Worm (Caenorhabditis elegans) whole organism, L2 larva: ENCODE results near the gene his-37.

Experiments used
- C34F6.9 ChIP-seq: fragments of 150-350 bp; optimal IDR thresholded peaks from 2 replicates; lab custom pipeline; 2014; ENCODE audit warnings: missing biosample characterization, missing genetic modification characterization
- F13H6.1 ChIP-seq: sonication (generic microtip); optimal IDR thresholded peaks from 2 replicates; lab custom pipeline; 2016; ENCODE audit warnings: missing genetic modification characterization, missing compliant biosample characterization
- R02D3.7 ChIP-seq: fragments of 150-350 bp; optimal IDR thresholded peaks from 2 replicates; lab custom pipeline; 2014; ENCODE audit warnings: missing biosample characterization, missing genetic modification characterization
- Y55F3AM.14 ChIP-seq: fragments of 200-800 bp; sonication (Bioruptor generic); optimal IDR thresholded peaks from 2 replicates; lab custom pipeline; 2018; ENCODE audit warnings: mild to moderate bottlenecking, missing genetic modification characterization, missing compliant biosample characterization
- ZK546.5 ChIP-seq: sonication (generic microtip); optimal IDR thresholded peaks from 2 replicates; lab custom pipeline; 2017; ENCODE audit warnings: missing biosample characterization, missing genetic modification characterization
- alr-1 ChIP-seq: fragments of 150-350 bp; optimal IDR thresholded peaks from 2 replicates; lab custom pipeline; 2014; ENCODE audit warnings: missing biosample characterization, missing genetic modification characterization
- aly-2 ChIP-seq: fragments of 150-350 bp; optimal IDR thresholded peaks from 2 replicates; lab custom pipeline; 2014; ENCODE audit warnings: missing biosample characterization, missing genetic modification characterization
- ama-1 ChIP-seq: fragments of 150-350 bp; optimal IDR thresholded peaks from 2 replicates; lab custom pipeline; 2018; ENCODE audit warnings: inconsistent platforms
- blmp-1 ChIP-seq: sonication (generic microtip); optimal IDR thresholded peaks from 2 replicates; lab custom pipeline; 2017; ENCODE audit warnings: missing genetic modification characterization, mild to moderate bottlenecking, missing compliant biosample characterization, antibody characterized with exemption, moderate library complexity; ENCODE audit not compliant: insufficient read depth
- ceh-16 ChIP-seq: fragments of 150-350 bp; optimal IDR thresholded peaks from 2 replicates; lab custom pipeline; 2014; ENCODE audit warnings: missing biosample characterization, missing genetic modification characterization
- ceh-82 ChIP-seq: fragments of 150-350 bp; optimal IDR thresholded peaks from 2 replicates; lab custom pipeline; 2014; ENCODE audit warnings: missing biosample characterization, missing genetic modification characterization
- crh-2 ChIP-seq: sonication (generic microtip); optimal IDR thresholded peaks from 2 replicates; lab custom pipeline; 2017; ENCODE audit warnings: missing biosample characterization, missing genetic modification characterization
- dmd-4 ChIP-seq: sonication (generic microtip); optimal IDR thresholded peaks from 2 replicates; lab custom pipeline; 2017; ENCODE audit warnings: missing biosample characterization, missing genetic modification characterization
- egl-27 ChIP-seq: sonication (generic microtip); optimal IDR thresholded peaks from 3 replicates; lab custom pipeline; 2017; ENCODE audit warnings: missing biosample characterization, missing genetic modification reagents, missing genetic modification characterization
- elt-1 ChIP-seq: fragments of 150-350 bp; optimal IDR thresholded peaks from 2 replicates; lab custom pipeline; 2014; ENCODE audit warnings: missing biosample characterization, missing genetic modification characterization
- elt-3 ChIP-seq: sonication (generic microtip); optimal IDR thresholded peaks from 2 replicates; lab custom pipeline; 2017; ENCODE audit warnings: missing biosample characterization, missing genetic modification characterization
- fos-1 ChIP-seq: fragments of 150-350 bp; optimal IDR thresholded peaks from 2 replicates; lab custom pipeline; 2014; ENCODE audit warnings: missing biosample characterization, missing genetic modification characterization
- gmeb-1 ChIP-seq: fragments of 150-350 bp; optimal IDR thresholded peaks from 2 replicates; lab custom pipeline; 2014; ENCODE audit warnings: missing biosample characterization, missing genetic modification characterization
- lin-11 ChIP-seq: fragments of 150-350 bp; sonication (generic microtip); optimal IDR thresholded peaks from 2 replicates; lab custom pipeline; 2014; ENCODE audit warnings: missing biosample characterization, missing genetic modification characterization, inconsistent platforms, mixed read lengths
- lin-13 ChIP-seq: fragments of 150-350 bp; optimal IDR thresholded peaks from 2 replicates; lab custom pipeline; 2014; ENCODE audit warnings: missing biosample characterization, missing genetic modification reagents, missing genetic modification characterization
- lin-39 ChIP-seq: fragments of 150-350 bp; optimal IDR thresholded peaks from 2 replicates; lab custom pipeline; 2014; ENCODE audit warnings: missing biosample characterization, missing genetic modification reagents, missing genetic modification characterization
- lsy-2 ChIP-seq, 2 experiments: fragments of 150-350 bp in 1 of 2; sonication (generic microtip) in 1 of 2; optimal IDR thresholded peaks; 2 replicates each; lab custom pipeline; 2014 to 2017; ENCODE audit warnings: missing biosample characterization in 2 of 2, missing genetic modification characterization in 2 of 2
- mbf-1 ChIP-seq: sonication (generic microtip); optimal IDR thresholded peaks from 2 replicates; lab custom pipeline; 2017; ENCODE audit warnings: missing biosample characterization, missing genetic modification characterization
- nhr-10 ChIP-seq: sonication (generic microtip); optimal IDR thresholded peaks from 2 replicates; lab custom pipeline; 2017; ENCODE audit warnings: missing biosample characterization, missing genetic modification characterization
- nhr-11 ChIP-seq: fragments of 150-350 bp; optimal IDR thresholded peaks from 2 replicates; lab custom pipeline; 2014; ENCODE audit warnings: missing biosample characterization, missing genetic modification characterization
- nhr-12 ChIP-seq: fragments of 150-350 bp; optimal IDR thresholded peaks from 2 replicates; lab custom pipeline; 2014; ENCODE audit warnings: missing biosample characterization, missing genetic modification characterization
- nhr-129 ChIP-seq: fragments of 150-350 bp; optimal IDR thresholded peaks from 2 replicates; lab custom pipeline; 2014; ENCODE audit warnings: missing biosample characterization, missing genetic modification characterization
- nhr-21 ChIP-seq: fragments of 150-350 bp; optimal IDR thresholded peaks from 2 replicates; lab custom pipeline; 2014; ENCODE audit warnings: missing biosample characterization, missing genetic modification characterization
- nhr-23 ChIP-seq: fragments of 150-350 bp; optimal IDR thresholded peaks from 2 replicates; lab custom pipeline; 2014; ENCODE audit warnings: missing biosample characterization, missing genetic modification reagents, missing genetic modification characterization
- nhr-237 ChIP-seq: fragments of 150-350 bp; optimal IDR thresholded peaks from 2 replicates; lab custom pipeline; 2014; ENCODE audit warnings: missing biosample characterization, missing genetic modification characterization
- nhr-25 ChIP-seq: fragments of 150-350 bp; sonication (generic microtip); optimal IDR thresholded peaks from 3 replicates; lab custom pipeline; 2014; ENCODE audit warnings: missing biosample characterization, missing genetic modification characterization
- nhr-6 ChIP-seq: fragments of 150-350 bp; optimal IDR thresholded peaks from 2 replicates; lab custom pipeline; 2014; ENCODE audit warnings: missing biosample characterization, missing genetic modification characterization
- nhr-77 ChIP-seq: fragments of 150-350 bp; optimal IDR thresholded peaks from 2 replicates; lab custom pipeline; 2014; ENCODE audit warnings: missing biosample characterization, missing genetic modification characterization
- peb-1 ChIP-seq: fragments of 150-350 bp; optimal IDR thresholded peaks from 2 replicates; lab custom pipeline; 2014; ENCODE audit warnings: missing biosample characterization, missing genetic modification characterization
- sem-4 ChIP-seq: fragments of 150-350 bp; optimal IDR thresholded peaks from 2 replicates; lab custom pipeline; 2014; ENCODE audit warnings: missing biosample characterization, missing genetic modification reagents, missing genetic modification characterization
- skn-1 ChIP-seq: sonication (generic microtip); optimal IDR thresholded peaks from 2 replicates; lab custom pipeline; 2017; ENCODE audit warnings: missing biosample characterization, missing genetic modification characterization
- sma-3 ChIP-seq: sonication (generic microtip); optimal IDR thresholded peaks from 2 replicates; lab custom pipeline; 2016; ENCODE audit warnings: missing genetic modification reagents, missing genetic modification characterization, missing compliant biosample characterization
- sma-9 ChIP-seq, 2 experiments: fragments of 150-350 bp in 1 of 2; sonication (generic microtip) in 1 of 2; optimal IDR thresholded peaks; 2 replicates each; lab custom pipeline; 2014 to 2016; ENCODE audit warnings: missing genetic modification characterization in 2 of 2, mild to moderate bottlenecking in 1 of 2, missing biosample characterization in 1 of 2, missing compliant biosample characterization in 1 of 2, missing genetic modification reagents in 1 of 2, moderate library complexity in 1 of 2
- snpc-4 ChIP-seq: fragments of 150-350 bp; optimal IDR thresholded peaks from 2 replicates; lab custom pipeline; 2014; ENCODE audit warnings: missing biosample characterization, missing genetic modification characterization
- unc-39 ChIP-seq: fragments of 150-350 bp; optimal IDR thresholded peaks from 2 replicates; lab custom pipeline; 2014; ENCODE audit warnings: missing biosample characterization, missing genetic modification characterization
- unc-55 ChIP-seq: fragments of 150-350 bp; sonication (generic microtip); optimal IDR thresholded peaks from 3 replicates; lab custom pipeline; 2014; ENCODE audit warnings: missing biosample characterization, missing genetic modification reagents, missing genetic modification characterization
- unc-62 ChIP-seq: fragments of 150-350 bp; optimal IDR thresholded peaks from 2 replicates; lab custom pipeline; 2014; ENCODE audit warnings: missing biosample characterization, missing genetic modification reagents, missing genetic modification characterization
- zag-1 ChIP-seq: fragments of 150-350 bp; optimal IDR thresholded peaks from 2 replicates; lab custom pipeline; 2014; ENCODE audit warnings: missing biosample characterization, missing genetic modification characterization
- ztf-1 ChIP-seq: fragments of 200-800 bp; sonication (Bioruptor generic); conservative IDR thresholded peaks from 2 replicates; pipeline ENCODE4 v1.3.6; 2022; ENCODE audit warnings: missing genetic modification characterization, missing compliant biosample characterization
- ztf-11 ChIP-seq: sonication (generic microtip); optimal IDR thresholded peaks from 2 replicates; lab custom pipeline; 2017; ENCODE audit warnings: missing biosample characterization, missing genetic modification characterization
- ztf-4 ChIP-seq: fragments of 150-350 bp; optimal IDR thresholded peaks from 2 replicates; lab custom pipeline; 2014; ENCODE audit warnings: missing biosample characterization, missing genetic modification characterization

his-37 gene

ce11 chrV:9499295-9499694 is 47.6 kb upstream of the his-37 start:
- TF ChIP-seq peb-1 (tag; lab: Kevin White, UChicago) (no peak), nhr-77 (tag; lab: Kevin White, UChicago) (no peak), nhr-21 (tag; lab: Kevin White, UChicago) (no peak), lin-39 (tag; lab: Kevin White, UChicago) (no peak), blmp-1 (peak; percentile 42), ZK546.5 (tag; lab: Kevin White, UChicago) (no peak)

- TF ChIP-seq nhr-6 (tag; lab: Kevin White, UChicago) (no peak), lin-11 (tag; lab: Kevin White, UChicago) (no peak), F13H6.1 (no peak), Y55F3AM.14 (GFP tag; lab: Kevin White, UChicago) (no peak), gmeb-1 (no peak), zag-1 (tag; lab: Kevin White, UChicago) (no peak), C34F6.9 (tag; lab: Kevin White, UChicago) (no peak)
- TF ChIP-seq, all 48 proteins: peak for 0
These were observed 46.0 kb upstream of the his-37 start, which contains the start of gene swt-5 for ce11 chrV:9500826-9501451. Gene swt-5 (plus strand): TSS chrV:9501401.

- no peak for TF ChIP-seq peb-1 (tag; lab: Kevin White, UChicago)
- TF ChIP-seq nhr-77 (tag; lab: Kevin White, UChicago), result no peak
- TF ChIP-seq ceh-16, result peak; percentile 48
- no peak for TF ChIP-seq ztf-11
- no peak for TF ChIP-seq unc-62
- TF ChIP-seq C34F6.9 (tag; lab: Kevin White, UChicago), result peak; percentile 53
- TF ChIP-seq nhr-129 (tag; lab: Kevin White, UChicago), result peak; percentile 76
- no peak for TF ChIP-seq aly-2
- TF ChIP-seq Y55F3AM.14 (GFP tag; lab: Kevin White, UChicago), result peak; percentile 60
- peak; percentile 54 to 56 for TF ChIP-seq lsy-2 (tag; optimal IDR thresholded peaks at IDR 0.05; lab: Kevin White, UChicago)
- no peak for TF ChIP-seq elt-3 (tag; lab: Kevin White, UChicago)
- TF ChIP-seq lin-13 (GFP tag; lab: Kevin White, UChicago), result peak; percentile 54
- TF ChIP-seq skn-1 (tag; lab: Kevin White, UChicago), result no peak
- TF ChIP-seq R02D3.7 (tag; lab: Kevin White, UChicago), result no peak
- TF ChIP-seq ceh-82 (tag; lab: Kevin White, UChicago), result no peak
- TF ChIP-seq nhr-25 (tag; lab: Kevin White, UChicago), result peak; percentile 54
- TF ChIP-seq blmp-1, result no peak
- peak; percentile 51 for TF ChIP-seq lin-11 (tag; lab: Kevin White, UChicago)
- no peak for TF ChIP-seq lin-39 (tag; lab: Kevin White, UChicago)
- peak; percentile 4 for TF ChIP-seq nhr-10 (tag; lab: Kevin White, UChicago)
- TF ChIP-seq unc-39, result no peak
- TF ChIP-seq nhr-23 (tag; lab: Kevin White, UChicago), result no peak
- TF ChIP-seq snpc-4, result peak; percentile 95
- TF ChIP-seq ZK546.5 (tag; lab: Kevin White, UChicago), result no peak
- TF ChIP-seq dmd-4, result no peak
- peak; percentile 34 for TF ChIP-seq sem-4 (tag; lab: Kevin White, UChicago)
- no peak for TF ChIP-seq unc-55 (GFP tag; lab: Kevin White, UChicago)
- peak; percentile 45 for TF ChIP-seq ztf-4 (tag; lab: Kevin White, UChicago)
- no peak for TF ChIP-seq ztf-1 (GFP tag; lab: Robert Waterston, UW)
- peak; percentile 67 for TF ChIP-seq egl-27
- TF ChIP-seq ama-1 (lab: Kevin White, UChicago), result no peak
- peak; percentile 44 for TF ChIP-seq fos-1 (tag; lab: Kevin White, UChicago)
- peak; percentile 75 for TF ChIP-seq sma-3
- no peak for TF ChIP-seq nhr-237
- TF ChIP-seq sma-9 (GFP tag; optimal IDR thresholded peaks at IDR 0.05; lab: Kevin White, UChicago), result peak; percentile 59
- no peak for TF ChIP-seq sma-9 (tag; optimal IDR thresholded peaks at IDR 0.05; lab: Kevin White, UChicago)
- TF ChIP-seq nhr-6 (tag; lab: Kevin White, UChicago), result no peak
- peak; percentile 71 for TF ChIP-seq nhr-21 (tag; lab: Kevin White, UChicago)
- TF ChIP-seq alr-1 (tag; lab: Kevin White, UChicago), result no peak
- no peak for TF ChIP-seq zag-1 (tag; lab: Kevin White, UChicago)
- peak; percentile 57 for TF ChIP-seq F13H6.1
- peak; percentile 38 for TF ChIP-seq crh-2 (tag; lab: Kevin White, UChicago)
- TF ChIP-seq elt-1 (tag; lab: Kevin White, UChicago), result no peak
- no peak for TF ChIP-seq mbf-1
- peak; percentile 66 for TF ChIP-seq gmeb-1
- TF ChIP-seq nhr-11 (tag; lab: Kevin White, UChicago), result no peak
- no peak for TF ChIP-seq nhr-12 (tag; lab: Kevin White, UChicago)
These were observed 43.6 kb upstream of the his-37 start for ce11 chrV:9503152-9503817.
